Fruit fly (Drosophila melanogaster): ENCODE measurements around the gene mtrm.

The mtrm gene

dm6 chr3L:8447795-8448516 is 35.1 kb downstream of the mtrm start:
- TF ChIP-seq CG2199 (GFP tag; IDR thresholded peaks at IDR 0.05), result no peak
- TF ChIP-seq CG3995 (GFP tag; optimal IDR thresholded peaks at IDR 0.05), result no peak
- no peak for TF ChIP-seq CHES-1-like (GFP tag; optimal IDR thresholded peaks at IDR 0.05)
- TF ChIP-seq NFAT (GFP tag; IDR thresholded peaks at IDR 0.05), result no peak
- TF ChIP-seq chinmo (GFP tag; IDR thresholded peaks at IDR 0.05; ENCODE audit: partially characterized antibody), result no peak
- peak; percentile 49 for TF ChIP-seq cwo (GFP tag; optimal IDR thresholded peaks at IDR 0.05)
- TF ChIP-seq Dad (GFP tag; optimal IDR thresholded peaks at IDR 0.05), result no peak
- no peak for TF ChIP-seq cad (GFP tag; optimal IDR thresholded peaks at IDR 0.05)
- no peak for TF ChIP-seq CG43689 (GFP tag; IDR thresholded peaks at IDR 0.05)
- TF ChIP-seq lab (GFP tag; optimal IDR thresholded peaks at IDR 0.05), result peak; percentile 41
- no peak for TF ChIP-seq Dek (tag; optimal IDR thresholded peaks at IDR 0.05)
- no peak for TF ChIP-seq CTCF (GFP tag; optimal IDR thresholded peaks at IDR 0.05)
- no peak for TF ChIP-seq disco-r (GFP tag; optimal IDR thresholded peaks at IDR 0.05)
- TF ChIP-seq Dbx (GFP tag; IDR thresholded peaks at IDR 0.05), result no peak
- no peak for TF ChIP-seq vnd (GFP tag; IDR thresholded peaks at IDR 0.05; ENCODE audit: partially characterized antibody)
- no peak for TF ChIP-seq sisA (GFP tag; IDR thresholded peaks at IDR 0.05)
- TF ChIP-seq CG7786 (GFP tag; optimal IDR thresholded peaks at IDR 0.05), result no peak
- TF ChIP-seq nau (GFP tag; optimal IDR thresholded peaks at IDR 0.05), result no peak
- no peak for TF ChIP-seq ham (GFP tag; IDR thresholded peaks at IDR 0.05)
- no peak for TF ChIP-seq CG17912 (GFP tag; optimal IDR thresholded peaks at IDR 0.05)
- no peak for TF ChIP-seq dpn (GFP tag; optimal IDR thresholded peaks at IDR 0.05)
- peak; percentile 23 for TF ChIP-seq Med (GFP tag)
- no peak for TF ChIP-seq fru (optimal IDR thresholded peaks at IDR 0.05)
- no peak for TF ChIP-seq dm (GFP tag; optimal IDR thresholded peaks at IDR 0.05)
- no peak for TF ChIP-seq gsb-n (tag; optimal IDR thresholded peaks at IDR 0.05)
- TF ChIP-seq CG15479 (GFP tag; optimal IDR thresholded peaks at IDR 0.05), result peak; percentile 58
- TF ChIP-seq Fer2 (tag; optimal IDR thresholded peaks at IDR 0.05), result no peak
- TF ChIP-seq CG11398 (GFP tag; optimal IDR thresholded peaks at IDR 0.05), result no peak
- no peak for TF ChIP-seq CG4730 (GFP tag; IDR thresholded peaks at IDR 0.05)
- TF ChIP-seq corto (GFP tag; optimal IDR thresholded peaks at IDR 0.05), result peak; percentile 17
- TF ChIP-seq CG34376 (GFP tag; optimal IDR thresholded peaks at IDR 0.05), result peak; percentile 24
- TF ChIP-seq exex (tag; optimal IDR thresholded peaks at IDR 0.05), result peak; percentile 83
- TF ChIP-seq kay (GFP tag; optimal IDR thresholded peaks at IDR 0.05), result no peak
- no peak for TF ChIP-seq pzg (GFP tag; optimal IDR thresholded peaks at IDR 0.05)
- no peak for TF ChIP-seq CG10979 (tag; optimal IDR thresholded peaks at IDR 0.05)
- TF ChIP-seq CG4328 (GFP tag; optimal IDR thresholded peaks at IDR 0.05), result peak; percentile 8
- no peak for TF ChIP-seq CG34224 (GFP tag; IDR thresholded peaks at IDR 0.05; ENCODE audit: partially characterized antibody)
- TF ChIP-seq fd3F (GFP tag; optimal IDR thresholded peaks at IDR 0.05), result no peak
- TF ChIP-seq Poxn (GFP tag; IDR thresholded peaks at IDR 0.05), result no peak
- TF ChIP-seq fd102C (GFP tag; optimal IDR thresholded peaks at IDR 0.05), result no peak
- TF ChIP-seq CG7372 (GFP tag; IDR thresholded peaks at IDR 0.05), result no peak
- TF ChIP-seq mld (GFP tag; IDR thresholded peaks at IDR 0.05; ENCODE audit: partially characterized antibody), result no peak
- TF ChIP-seq fu2 (GFP tag; optimal IDR thresholded peaks at IDR 0.05), result no peak
- no peak for TF ChIP-seq so (GFP tag; IDR thresholded peaks at IDR 0.05)
- no peak for TF ChIP-seq stwl (tag; optimal IDR thresholded peaks at IDR 0.05)
- TF ChIP-seq chn (GFP tag; optimal IDR thresholded peaks at IDR 0.05), result no peak
- TF ChIP-seq CG14050 (GFP tag; IDR thresholded peaks at IDR 0.05), result no peak
- TF ChIP-seq CG11456 (GFP tag; IDR thresholded peaks at IDR 0.05), result no peak
